In genomic region chrII:2317883-2318357, ce11 we compare ENCODE assay signal across 1 worm cellular context.
TF ChIP-seq lines count a peak whose summit lies in the region.

Gene ZK1240.5 (minus strand): TSS chrII:2317933.
Gene ZK1240.9 (plus strand): TSS chrII:2318189.

TF ChIP-seq in whole organism, L4 larva, 104 proteins besides CTCF, POLR2A, EP300 and RAD21 (continued from another document):
- no peak for TF ChIP-seq hlh-30 (tag; optimal IDR thresholded peaks at IDR 0.05; lab: Kevin White, UChicago; ENCODE audit: insufficient read depth)
- TF ChIP-seq rbr-2 (tag; optimal IDR thresholded peaks at IDR 0.05; lab: Kevin White, UChicago): no peak
- peak; percentile 22 for TF ChIP-seq aha-1 (tag; lab: Kevin White, UChicago)
- no peak for TF ChIP-seq set-16 (GFP tag; IDR thresholded peaks at IDR 0.05; lab: Robert Waterston, UW)
- no peak for TF ChIP-seq F44E2.7 (GFP tag; IDR thresholded peaks at IDR 0.05; lab: Robert Waterston, UW)
- TF ChIP-seq egl-43 (GFP tag; IDR thresholded peaks at IDR 0.05; lab: Robert Waterston, UW): no peak
